Worm (Caenorhabditis elegans) whole organism, L4 larva: ENCODE data around the gene M05D6.2.
"Not testable (repeated sequence)": the region's sequence is repeated elsewhere in the genome, so short reads cannot be mapped to it uniquely, and the experiment has no call there.

ENCODE experiments used
- dmd-6 ChIP-seq: fragments of 200-800 bp; sonication (Bioruptor generic); IDR thresholded peaks from 2 replicates; pipeline ENCODE4 v1.3.6; 2022; ENCODE audit warnings: missing genetic modification reagents, missing genetic modification characterization, missing compliant biosample characterization
- fos-1 ChIP-seq: fragments of 150-350 bp; optimal IDR thresholded peaks from 2 replicates; lab custom pipeline; 2014; ENCODE audit warnings: missing biosample characterization, missing genetic modification characterization
- lin-39 ChIP-seq: fragments of 150-350 bp; optimal IDR thresholded peaks from 2 replicates; lab custom pipeline; 2014; ENCODE audit warnings: missing biosample characterization, missing genetic modification reagents, missing genetic modification characterization
- lir-3 ChIP-seq: sonication (generic microtip); optimal IDR thresholded peaks from 2 replicates; lab custom pipeline; 2016; ENCODE audit warnings: mild to moderate bottlenecking, missing genetic modification characterization, missing compliant biosample characterization
- nhr-237 ChIP-seq: sonication (generic microtip); optimal IDR thresholded peaks from 2 replicates; lab custom pipeline; 2017; ENCODE audit warnings: missing biosample characterization, missing genetic modification characterization
- unc-39 ChIP-seq: sonication (generic microtip); optimal IDR thresholded peaks from 2 replicates; lab custom pipeline; 2017; ENCODE audit warnings: missing biosample characterization, missing genetic modification characterization

DNA sequence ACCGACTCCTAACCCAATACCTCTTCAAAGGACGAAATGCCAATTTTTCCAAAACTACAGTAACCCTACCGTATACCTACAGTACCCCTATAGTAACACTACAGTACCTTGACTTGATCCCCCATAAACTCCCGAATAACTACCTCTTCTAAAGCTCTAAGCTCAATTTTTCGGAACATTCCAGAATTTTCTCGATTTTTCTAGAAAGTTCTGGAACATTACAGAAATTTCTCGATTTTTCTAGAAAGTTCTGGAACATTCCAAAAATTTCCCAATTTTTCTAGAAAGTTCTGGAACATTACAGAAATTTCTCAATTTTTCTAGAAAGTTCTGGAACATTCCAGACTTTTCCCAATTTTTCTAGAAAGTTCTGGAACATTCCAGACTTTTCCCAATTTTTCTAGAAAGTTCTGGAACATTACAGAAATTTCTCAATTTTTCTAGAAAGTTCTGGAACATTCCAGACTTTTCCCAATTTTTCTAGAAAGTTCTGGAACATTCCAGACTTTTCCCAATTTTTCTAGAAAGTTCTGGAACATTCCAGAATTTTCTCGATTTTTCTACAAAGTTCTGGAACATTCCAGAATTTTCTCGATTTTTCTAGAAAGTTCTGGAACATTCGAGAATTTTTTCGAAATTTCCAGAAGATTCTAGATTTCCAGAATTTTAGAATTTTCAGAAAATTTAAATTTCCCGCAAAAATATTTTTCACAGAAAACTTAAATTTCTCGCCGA is 7.9 kb upstream of the M05D6.2 start:
- TF ChIP-seq unc-39 (tag; lab: Kevin White, UChicago); lin-39 (tag; lab: Kevin White, UChicago); dmd-6 (GFP tag; lab: Robert Waterston, UW); fos-1 (tag; lab: Kevin White, UChicago); lir-3 (tag; lab: Kevin White, UChicago); nhr-237 (tag; lab: Kevin White, UChicago): not testable (repeated sequence)
